Worm (Caenorhabditis elegans) whole organism, young adult: ENCODE results near the gene ifet-1.
A peak's percentile ranks its signal among the peaks of the same experiment; 100 is the strongest.
"Not testable (repeated sequence)": the region's sequence is repeated elsewhere in the genome, so short reads cannot be mapped to it uniquely, and the experiment has no call there.

Source experiments
- B0019.2 ChIP-seq: fragments of 200-800 bp; sonication (Bioruptor generic); conservative IDR thresholded peaks from 2 replicates; pipeline ENCODE4 v1.3.6; 2022; ENCODE audit warnings: missing genetic modification reagents, missing genetic modification characterization, missing compliant biosample characterization
- B0035.1 ChIP-seq: sonication (generic microtip); optimal IDR thresholded peaks from 2 replicates; lab custom pipeline; 2016; ENCODE audit warnings: missing genetic modification characterization, mild to moderate bottlenecking, missing compliant biosample characterization, missing genotype, missing genetic modification reagents
- B0261.1 ChIP-seq: sonication (generic microtip); optimal IDR thresholded peaks from 2 replicates; lab custom pipeline; 2016; ENCODE audit warnings: mild to moderate bottlenecking, missing genetic modification characterization, moderate library complexity, missing compliant biosample characterization
- D2030.7 ChIP-seq: fragments of 200-800 bp; sonication (Bioruptor generic); IDR thresholded peaks from 2 replicates; pipeline ENCODE4 v1.3.6; 2022; ENCODE audit warnings: missing genetic modification reagents, missing genetic modification characterization, missing compliant biosample characterization
- F22D6.2 ChIP-seq: sonication (generic microtip); optimal IDR thresholded peaks from 2 replicates; lab custom pipeline; 2016; ENCODE audit warnings: mild to moderate bottlenecking, missing genetic modification characterization, missing compliant biosample characterization
- F23B12.7 ChIP-seq: sonication (generic microtip); optimal IDR thresholded peaks from 2 replicates; lab custom pipeline; 2017; ENCODE audit warnings: missing genetic modification characterization, mild to moderate bottlenecking, missing compliant biosample characterization, antibody characterized with exemption, moderate library complexity; ENCODE audit not compliant: insufficient read depth
- F55B11.4 ChIP-seq: sonication (generic microtip); optimal IDR thresholded peaks from 2 replicates; lab custom pipeline; 2016; ENCODE audit warnings: missing compliant biosample characterization, missing genetic modification characterization, borderline replicate concordance; ENCODE audit not compliant: insufficient read depth
- K11D2.4 ChIP-seq: fragments of 200-800 bp; sonication (Bioruptor generic); IDR thresholded peaks from 2 replicates; pipeline ENCODE4 v1.3.6; 2022; ENCODE audit warnings: missing genetic modification reagents, missing genetic modification characterization, missing compliant biosample characterization
- Y53G8AR.9 ChIP-seq: fragments of 200-800 bp; sonication (Bioruptor generic); conservative IDR thresholded peaks from 2 replicates; pipeline ENCODE4 v1.3.6; 2022; ENCODE audit warnings: missing genetic modification reagents, missing genetic modification characterization, missing compliant biosample characterization
- Y56A3A.18 ChIP-seq: fragments of 200-800 bp; sonication (Bioruptor generic); IDR thresholded peaks from 2 replicates; pipeline ENCODE4 v1.3.6; 2022; ENCODE audit warnings: missing genetic modification reagents, missing genetic modification characterization, missing compliant biosample characterization
- Y67H2A.10 ChIP-seq: fragments of 200-800 bp; sonication (Bioruptor generic); conservative IDR thresholded peaks from 2 replicates; pipeline ENCODE4 v1.3.6; 2022; ENCODE audit warnings: missing genetic modification reagents, missing genetic modification characterization, missing compliant biosample characterization
- Y95B8A.8 ChIP-seq: fragments of 200-800 bp; sonication (Bioruptor generic); IDR thresholded peaks from 2 replicates; pipeline ENCODE4 v1.3.6; 2022; ENCODE audit warnings: missing genetic modification reagents, missing genetic modification characterization, missing compliant biosample characterization
- ZK185.1 ChIP-seq: sonication (generic microtip); optimal IDR thresholded peaks from 2 replicates; lab custom pipeline; 2016; ENCODE audit warnings: mild to moderate bottlenecking, missing genetic modification characterization, missing compliant biosample characterization; ENCODE audit not compliant: poor library complexity, severe bottlenecking
- athp-1 ChIP-seq: sonication (generic microtip); optimal IDR thresholded peaks from 2 replicates; lab custom pipeline; 2017; ENCODE audit warnings: mild to moderate bottlenecking, missing genetic modification characterization, missing compliant biosample characterization
- attf-5 ChIP-seq: fragments of 200-800 bp; sonication (Bioruptor generic); optimal IDR thresholded peaks from 2 replicates; lab custom pipeline; 2018; ENCODE audit warnings: mild to moderate bottlenecking, missing genetic modification characterization, missing compliant biosample characterization
- attf-6 ChIP-seq: fragments of 200-800 bp; sonication (Bioruptor generic); IDR thresholded peaks from 2 replicates; pipeline ENCODE4 v1.3.6; 2022; ENCODE audit warnings: missing genetic modification reagents, missing genetic modification characterization, missing compliant biosample characterization
- cebp-2 ChIP-seq: fragments of 200-800 bp; sonication (Bioruptor generic); IDR thresholded peaks from 2 replicates; pipeline ENCODE4 v1.3.6; 2022; ENCODE audit warnings: missing genetic modification characterization, missing compliant biosample characterization
- ceh-27 ChIP-seq: fragments of 200-800 bp; sonication (Bioruptor generic); optimal IDR thresholded peaks from 2 replicates; lab custom pipeline; 2018; ENCODE audit warnings: mild to moderate bottlenecking, missing genetic modification characterization, moderate library complexity, missing compliant biosample characterization
- ceh-58 ChIP-seq: fragments of 200-800 bp; sonication (Bioruptor generic); IDR thresholded peaks from 2 replicates; pipeline ENCODE4 v1.3.6; 2022; ENCODE audit warnings: missing genetic modification characterization, missing compliant biosample characterization
- efl-1 ChIP-seq: fragments of 150-350 bp; optimal IDR thresholded peaks from 2 replicates; lab custom pipeline; 2014; ENCODE audit warnings: missing biosample characterization, missing genetic modification reagents, missing genetic modification characterization
- egl-18 ChIP-seq: fragments of 200-800 bp; sonication (Bioruptor generic); IDR thresholded peaks from 2 replicates; pipeline ENCODE4 v1.3.6; 2022; ENCODE audit warnings: missing genetic modification reagents, missing genetic modification characterization, missing compliant biosample characterization
- egrh-3 ChIP-seq: fragments of 200-800 bp; sonication (Bioruptor generic); IDR thresholded peaks from 2 replicates; pipeline ENCODE4 v1.3.6; 2022; ENCODE audit warnings: missing genetic modification reagents, missing genetic modification characterization, missing compliant biosample characterization
- hmg-1.2 ChIP-seq: fragments of 200-800 bp; sonication (Bioruptor generic); IDR thresholded peaks from 2 replicates; pipeline ENCODE4 v1.3.6; 2022; ENCODE audit warnings: missing genetic modification reagents, missing genetic modification characterization, missing compliant biosample characterization
- hsf-1 ChIP-seq: fragments of 200-800 bp; sonication (Bioruptor generic); IDR thresholded peaks from 2 replicates; pipeline ENCODE4 v1.3.6; 2022; ENCODE audit warnings: missing genetic modification reagents, missing genetic modification characterization, missing compliant biosample characterization
- lag-1 ChIP-seq: fragments of 200-800 bp; sonication (Bioruptor generic); IDR thresholded peaks from 2 replicates; pipeline ENCODE4 v1.3.6; 2022; ENCODE audit warnings: missing genetic modification reagents, missing genetic modification characterization, missing compliant biosample characterization
- lin-26 ChIP-seq: fragments of 200-800 bp; sonication (Bioruptor generic); IDR thresholded peaks from 2 replicates; pipeline ENCODE4 v1.3.6; 2022; ENCODE audit warnings: missing genetic modification reagents, missing genetic modification characterization, missing compliant biosample characterization
- madf-6 ChIP-seq: fragments of 200-800 bp; sonication (Bioruptor generic); IDR thresholded peaks from 2 replicates; pipeline ENCODE4 v1.3.6; 2022; ENCODE audit warnings: missing genetic modification reagents, missing genetic modification characterization, missing compliant biosample characterization
- mes-4 ChIP-seq: sonication (generic microtip); optimal IDR thresholded peaks from 2 replicates; lab custom pipeline; 2016; ENCODE audit warnings: missing genotype, missing genetic modification characterization, missing compliant biosample characterization
- mxl-1 ChIP-seq: sonication (generic microtip); optimal IDR thresholded peaks from 2 replicates; lab custom pipeline; 2016; ENCODE audit warnings: missing genetic modification characterization, missing compliant biosample characterization
- nfya-1 ChIP-seq: sonication (generic microtip); optimal IDR thresholded peaks from 2 replicates; lab custom pipeline; 2017; ENCODE audit warnings: antibody characterized with exemption, missing compliant biosample characterization, missing genetic modification characterization, borderline replicate concordance; ENCODE audit not compliant: insufficient read depth
- nhr-90 ChIP-seq: sonication (generic microtip); optimal IDR thresholded peaks from 2 replicates; lab custom pipeline; 2016; ENCODE audit warnings: missing genotype, mild to moderate bottlenecking, missing genetic modification characterization, missing compliant biosample characterization
- pbrm-1 ChIP-seq: fragments of 200-800 bp; sonication (Bioruptor generic); IDR thresholded peaks from 2 replicates; pipeline ENCODE4 v1.3.6; 2022; ENCODE audit warnings: missing genetic modification reagents, missing genetic modification characterization, missing compliant biosample characterization
- rcor-1 ChIP-seq: fragments of 200-800 bp; sonication (Bioruptor generic); IDR thresholded peaks from 2 replicates; pipeline ENCODE4 v1.3.6; 2022; ENCODE audit warnings: missing genetic modification reagents, missing genetic modification characterization, missing compliant biosample characterization
- repo-1 ChIP-seq: sonication (generic microtip); optimal IDR thresholded peaks from 2 replicates; lab custom pipeline; 2017; ENCODE audit warnings: mild to moderate bottlenecking, missing genetic modification characterization, missing compliant biosample characterization
- rpc-1 ChIP-seq, 2 experiments: fragments of 150-350 bp in 1 of 2; sonication (generic microtip) in 1 of 2; optimal IDR thresholded peaks; 2 replicates each; lab custom pipeline; 2014 to 2018; ENCODE audit warnings: missing biosample characterization in 1 of 2, missing genetic modification characterization in 1 of 2, missing genetic modification reagents in 1 of 2, missing genotype in 1 of 2
- sdz-38 ChIP-seq: sonication (generic microtip); optimal IDR thresholded peaks from 2 replicates; lab custom pipeline; 2016; ENCODE audit warnings: missing genotype, missing genetic modification characterization, missing compliant biosample characterization
- sea-2 ChIP-seq: fragments of 200-800 bp; sonication (Bioruptor generic); IDR thresholded peaks from 2 replicates; pipeline ENCODE4 v1.3.6; 2022; ENCODE audit warnings: missing genetic modification characterization, missing compliant biosample characterization
- snpc-4 ChIP-seq, 5 experiments: fragments of 150-350 bp in 1 of 5; sonication (generic microtip) in 4 of 5; optimal IDR thresholded peaks; 2 replicates each; lab custom pipeline; 2014 to 2018; ENCODE audit warnings: missing genetic modification characterization in 5 of 5, missing biosample characterization in 3 of 5, antibody characterized with exemption in 2 of 5, mild to moderate bottlenecking in 2 of 5, missing compliant biosample characterization in 2 of 5, missing genotype in 2 of 5, moderate library complexity in 2 of 5, missing genetic modification reagents in 1 of 5
- somi-1 ChIP-seq: fragments of 200-800 bp; sonication (Bioruptor generic); optimal IDR thresholded peaks from 2 replicates; lab custom pipeline; 2018; ENCODE audit warnings: mild to moderate bottlenecking, missing genetic modification characterization, missing compliant biosample characterization
- tbp1 ChIP-seq: fragments of 200-800 bp; sonication (Bioruptor generic); optimal IDR thresholded peaks from 2 replicates; lab custom pipeline; 2018; ENCODE audit warnings: mild to moderate bottlenecking, missing genetic modification characterization, missing compliant biosample characterization
- tlf-1 ChIP-seq: fragments of 200-800 bp; sonication (Bioruptor generic); optimal IDR thresholded peaks from 2 replicates; lab custom pipeline; 2018; ENCODE audit warnings: mild to moderate bottlenecking, missing genetic modification characterization, missing compliant biosample characterization
- zfh-2 ChIP-seq: fragments of 200-800 bp; sonication (Bioruptor generic); conservative IDR thresholded peaks from 2 replicates; pipeline ENCODE4 v1.3.6; 2022; ENCODE audit warnings: missing genetic modification reagents, missing genetic modification characterization, missing compliant biosample characterization

The ifet-1 gene

DNA sequence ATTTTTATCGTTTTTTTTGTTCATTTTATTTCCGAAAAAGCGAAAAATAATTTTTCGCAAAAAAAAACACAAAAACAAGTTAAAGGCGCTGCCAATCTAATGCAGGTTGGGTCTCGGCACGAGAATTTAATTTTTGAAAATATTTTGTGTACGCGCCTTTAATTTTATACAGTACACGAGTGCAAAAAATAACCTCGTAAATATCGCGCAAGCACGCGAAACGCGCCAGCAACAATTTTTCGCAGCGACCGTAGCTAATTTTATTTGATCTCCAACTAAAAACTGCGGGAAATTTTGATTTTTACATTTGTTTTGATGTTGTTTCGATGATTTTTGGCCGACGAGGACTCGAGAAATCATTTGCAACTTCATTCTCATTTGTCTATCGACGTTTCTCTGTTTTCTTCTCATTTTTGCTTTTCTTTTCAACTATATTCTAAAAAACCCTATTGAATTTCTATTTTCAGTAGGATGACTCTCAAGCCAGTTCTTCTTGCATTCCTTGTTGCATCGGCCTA, 14.0 kb upstream of the ifet-1 start, which contains the start of gene cpg-1 (continued):
- TF ChIP-seq egrh-3 (GFP tag; lab: Robert Waterston, UW), result no peak
- no peak for TF ChIP-seq somi-1 (GFP tag; lab: Kevin White, UChicago)
- TF ChIP-seq ceh-27, result no peak
- no peak for TF ChIP-seq egl-18 (GFP tag; lab: Robert Waterston, UW)
- TF ChIP-seq lin-26, result peak; percentile 75
- no peak for TF ChIP-seq nfya-1 (tag; lab: Kevin White, UChicago)
- TF ChIP-seq B0019.2 (GFP tag; lab: Robert Waterston, UW), result peak; percentile 98
- TF ChIP-seq rcor-1 (GFP tag; lab: Robert Waterston, UW), result peak; percentile 98
- TF ChIP-seq lag-1 (GFP tag; lab: Robert Waterston, UW), result no peak
- TF ChIP-seq mxl-1 (tag; lab: Kevin White, UChicago), result no peak
- TF ChIP-seq efl-1 (GFP tag; lab: Kevin White, UChicago), result peak; percentile 99
- no peak for TF ChIP-seq nhr-90
- TF ChIP-seq K11D2.4 (GFP tag; lab: Robert Waterston, UW), result no peak
- TF ChIP-seq F23B12.7, result peak; percentile 79
- TF ChIP-seq attf-5 (GFP tag; lab: Kevin White, UChicago), result peak; percentile 14
- TF ChIP-seq F22D6.2 (tag; lab: Kevin White, UChicago), result no peak
- TF ChIP-seq F55B11.4 (tag; lab: Kevin White, UChicago), result no peak
- peak; percentile 100 for TF ChIP-seq madf-6 (GFP tag; lab: Robert Waterston, UW)
- TF ChIP-seq athp-1 (tag; lab: Kevin White, UChicago), result peak; percentile 97
- no peak for TF ChIP-seq Y56A3A.18
- no peak for TF ChIP-seq repo-1 (tag; lab: Kevin White, UChicago)
- TF ChIP-seq sea-2 (GFP tag; lab: Robert Waterston, UW), result no peak
- TF ChIP-seq Y67H2A.10 (GFP tag; lab: Robert Waterston, UW), result peak; percentile 81
- TF ChIP-seq Y53G8AR.9 (GFP tag; lab: Robert Waterston, UW), result no peak; the same call in 1 of the 2 replicates
- no peak for TF ChIP-seq ZK185.1 (tag; lab: Kevin White, UChicago)
- TF ChIP-seq tlf-1 (GFP tag; lab: Kevin White, UChicago), result peak; percentile 99
- TF ChIP-seq B0261.1 (tag; lab: Kevin White, UChicago), result peak; percentile 21
- TF ChIP-seq sdz-38 (tag; lab: Kevin White, UChicago), result no peak
- TF ChIP-seq zfh-2 (GFP tag; lab: Robert Waterston, UW), result no peak
- TF ChIP-seq mes-4, result peak; percentile 29

DNA sequence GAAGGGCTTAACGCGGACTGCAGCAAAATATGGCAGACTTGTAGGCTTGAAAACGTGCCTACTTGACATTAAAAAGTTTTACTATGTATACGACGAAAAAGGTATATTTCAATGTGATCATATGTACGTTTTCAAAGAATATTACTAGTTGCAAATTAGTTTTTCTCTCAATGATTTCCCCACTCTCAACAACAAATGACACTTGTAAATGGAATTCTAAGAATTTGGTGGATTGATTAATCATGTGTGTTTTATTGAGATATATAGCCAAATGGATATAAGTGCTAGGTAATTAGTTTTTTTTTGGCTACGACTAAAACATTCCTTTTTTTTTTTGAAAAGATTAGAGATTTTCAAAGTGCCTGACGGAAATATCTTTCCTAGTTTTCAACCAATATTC, 12.3 kb upstream of the ifet-1 start:
- no peak for TF ChIP-seq B0035.1 (tag; lab: Kevin White, UChicago)

- TF ChIP-seq B0261.1 (tag; lab: Kevin White, UChicago), result peak; percentile 31
- TF ChIP-seq attf-6 (GFP tag; lab: Robert Waterston, UW), result 0 out of 2 replicates have a peak, but pooled peaks have one; percentile 74
- TF ChIP-seq tbp1, result peak; percentile 77
- TF ChIP-seq hsf-1, result 0 out of 2 replicates have a peak, but pooled peaks have one; percentile 27
- peak; percentile 80 for TF ChIP-seq pbrm-1 (GFP tag; lab: Robert Waterston, UW)
- 0 out of 2 replicates have a peak, but pooled peaks have one; percentile 28 for TF ChIP-seq Y95B8A.8 (GFP tag; lab: Robert Waterston, UW)
- TF ChIP-seq ceh-58 (GFP tag; lab: Robert Waterston, UW), result 0 out of 2 replicates have a peak, but pooled peaks have one; percentile 34
- peak; percentile 76 for TF ChIP-seq hmg-1.2
- peak; percentile 54 for TF ChIP-seq D2030.7
- TF ChIP-seq snpc-4 (GFP tag; optimal IDR thresholded peaks at IDR 0.05; lab: Kevin White, UChicago); rpc-1 (optimal IDR thresholded peaks at IDR 0.05; lab: Kevin White, UChicago): not testable (repeated sequence)
- peak in 2 of 4 experiments; percentile 46 to 82 for TF ChIP-seq snpc-4 (tag; optimal IDR thresholded peaks at IDR 0.05; lab: Kevin White, UChicago)
- 0 out of 2 replicates have a peak, but pooled peaks have one; percentile 50 for TF ChIP-seq cebp-2
- peak; percentile 60 for TF ChIP-seq rpc-1 (tag; optimal IDR thresholded peaks at IDR 0.05; lab: Kevin White, UChicago)
- peak; percentile 53 for TF ChIP-seq madf-6 (GFP tag; lab: Robert Waterston, UW)
- TF ChIP-seq, all 124 proteins: peak for 13; not testable (repeated sequence) for 111
These were observed 9.4 kb upstream of the ifet-1 start for ce11 chrIII:4484373-4484772.
